Fruit fly (Drosophila melanogaster) whole organism, prepupa: ENCODE data around the gene CG6845.

Experiments
- CG10631 ChIP-seq: fragments of 200-800 bp; sonication (Bioruptor generic); optimal IDR thresholded peaks from 2 replicates; lab custom pipeline; 2016; ENCODE audit warnings: missing biosample characterization, missing genetic modification characterization
- CG11294 ChIP-seq: fragments of 200-800 bp; sonication (Bioruptor generic); IDR thresholded peaks from 2 replicates; pipeline ENCODE4 v1.3.6; 2022; ENCODE audit warnings: missing biosample characterization, missing genetic modification characterization
- CG11762 ChIP-seq: fragments of 200-800 bp; sonication (Bioruptor generic); optimal IDR thresholded peaks from 3 replicates; lab custom pipeline; 2016; ENCODE audit warnings: missing biosample characterization, missing genetic modification characterization; ENCODE audit not compliant: insufficient read depth
- CG11902 ChIP-seq: fragments of 200-800 bp; sonication (Bioruptor generic); optimal IDR thresholded peaks from 3 replicates; lab custom pipeline; 2016; ENCODE audit warnings: missing biosample characterization, missing genetic modification characterization
- CG15336 ChIP-seq: fragments of 200-800 bp; sonication (Bioruptor generic); IDR thresholded peaks from 2 replicates; pipeline ENCODE4 v1.3.6; 2022; ENCODE audit warnings: missing biosample characterization, missing genetic modification characterization
- CG1621 ChIP-seq: fragments of 200-800 bp; sonication (Bioruptor generic); optimal IDR thresholded peaks from 3 replicates; lab custom pipeline; 2018; ENCODE audit warnings: missing biosample characterization, mild to moderate bottlenecking, missing genetic modification characterization
- CG3032 ChIP-seq: fragments of 200-800 bp; optimal IDR thresholded peaks from 2 replicates; lab custom pipeline; 2019; ENCODE audit warnings: missing biosample characterization, mild to moderate bottlenecking, missing genetic modification characterization, moderate library complexity
- CG31627 ChIP-seq: fragments of 200-800 bp; sonication (Bioruptor generic); optimal IDR thresholded peaks from 3 replicates; lab custom pipeline; 2016; ENCODE audit warnings: missing biosample characterization, missing genetic modification characterization
- CG3919 ChIP-seq: fragments of 200-800 bp; sonication (Bioruptor generic); optimal IDR thresholded peaks from 3 replicates; lab custom pipeline; 2016; ENCODE audit warnings: missing biosample characterization, missing genetic modification characterization
- CG6276 ChIP-seq: fragments of 200-800 bp; sonication (Bioruptor generic); optimal IDR thresholded peaks from 2 replicates; lab custom pipeline; 2017; ENCODE audit warnings: missing biosample characterization, mild to moderate bottlenecking, missing genetic modification characterization
- CG6792 ChIP-seq: fragments of 200-800 bp; sonication (Bioruptor generic); optimal IDR thresholded peaks from 3 replicates; lab custom pipeline; 2016; ENCODE audit warnings: missing biosample characterization, missing genetic modification characterization
- CG8119 ChIP-seq: fragments of 200-800 bp; sonication (Bioruptor generic); IDR thresholded peaks from 3 replicates; pipeline ENCODE4 v1.3.6; 2022; ENCODE audit warnings: missing biosample characterization, missing genetic modification characterization
- CG8319 ChIP-seq: fragments of 200-800 bp; sonication (Bioruptor generic); optimal IDR thresholded peaks from 3 replicates; lab custom pipeline; 2016; ENCODE audit warnings: missing biosample characterization, missing genetic modification characterization
- CG9139 ChIP-seq: fragments of 200-800 bp; sonication (Bioruptor generic); optimal IDR thresholded peaks from 3 replicates; lab custom pipeline; 2017; ENCODE audit warnings: missing biosample characterization, mild to moderate bottlenecking, missing genetic modification characterization
- Eip75B ChIP-seq: fragments of 200-800 bp; sonication (Bioruptor generic); optimal IDR thresholded peaks from 3 replicates; lab custom pipeline; 2016; ENCODE audit warnings: missing biosample characterization, missing genetic modification characterization
- Eip78C ChIP-seq: fragments of 200-800 bp; sonication (Bioruptor generic); peaks from one replicate; lab custom pipeline; 2016; ENCODE audit warnings: missing biosample characterization, missing genetic modification characterization
- Ets21C ChIP-seq: fragments of 200-800 bp; sonication (Bioruptor generic); optimal IDR thresholded peaks from 3 replicates; lab custom pipeline; 2016; ENCODE audit warnings: missing biosample characterization, missing genetic modification characterization
- Ets96B ChIP-seq: fragments of 200-800 bp; optimal IDR thresholded peaks from 2 replicates; lab custom pipeline; 2019; ENCODE audit warnings: missing biosample characterization, mild to moderate bottlenecking, missing genetic modification characterization, moderate library complexity
- Hr4 ChIP-seq: fragments of 200-800 bp; sonication (Bioruptor generic); optimal IDR thresholded peaks from 3 replicates; lab custom pipeline; 2016; ENCODE audit warnings: missing biosample characterization, missing genetic modification characterization
- Lpt ChIP-seq: fragments of 200-800 bp; sonication (Bioruptor generic); optimal IDR thresholded peaks from 3 replicates; lab custom pipeline; 2016; ENCODE audit warnings: missing biosample characterization, missing genetic modification characterization
- Met ChIP-seq: fragments of 200-800 bp; sonication (Bioruptor generic); optimal IDR thresholded peaks from 3 replicates; lab custom pipeline; 2016; ENCODE audit warnings: missing biosample characterization, missing genetic modification characterization
- Sox102F ChIP-seq: fragments of 200-800 bp; sonication (Bioruptor generic); optimal IDR thresholded peaks from 2 replicates; lab custom pipeline; 2016; ENCODE audit warnings: missing biosample characterization, mild to moderate bottlenecking, missing genetic modification characterization
- achi ChIP-seq: fragments of 200-800 bp; sonication (Bioruptor generic); optimal IDR thresholded peaks from 3 replicates; lab custom pipeline; 2016; ENCODE audit warnings: missing biosample characterization, missing genetic modification characterization
- acj6 ChIP-seq: fragments of 200-800 bp; sonication (Bioruptor generic); optimal IDR thresholded peaks from 3 replicates; lab custom pipeline; 2016; ENCODE audit warnings: missing biosample characterization, missing genetic modification characterization
- cyc ChIP-seq: fragments of 200-800 bp; sonication (Bioruptor generic); optimal IDR thresholded peaks from 3 replicates; lab custom pipeline; 2016; ENCODE audit warnings: missing biosample characterization, missing genetic modification characterization
- dsx ChIP-seq: fragments of 200-800 bp; optimal IDR thresholded peaks from 3 replicates; lab custom pipeline; 2019; ENCODE audit warnings: missing biosample characterization, mild to moderate bottlenecking, missing genetic modification characterization, moderate library complexity; ENCODE audit not compliant: poor library complexity, severe bottlenecking
- esn ChIP-seq: fragments of 200-800 bp; sonication (Bioruptor generic); optimal IDR thresholded peaks from 2 replicates; lab custom pipeline; 2016; ENCODE audit warnings: missing biosample characterization, mild to moderate bottlenecking, missing genetic modification characterization, moderate library complexity
- fd59A ChIP-seq: fragments of 200-800 bp; sonication (Bioruptor generic); optimal IDR thresholded peaks from 2 replicates; lab custom pipeline; 2017; ENCODE audit warnings: missing biosample characterization, mild to moderate bottlenecking, missing genetic modification characterization, missing genetic modification reagents
- fd85E ChIP-seq: fragments of 200-800 bp; sonication (Bioruptor generic); optimal IDR thresholded peaks from 3 replicates; lab custom pipeline; 2016; ENCODE audit warnings: missing biosample characterization, missing genetic modification characterization
- fkh ChIP-seq: fragments of 200-800 bp; sonication (Bioruptor generic); optimal IDR thresholded peaks from 3 replicates; lab custom pipeline; 2017; ENCODE audit warnings: missing biosample characterization, mild to moderate bottlenecking, missing genetic modification characterization, moderate library complexity
- lz ChIP-seq: fragments of 200-800 bp; sonication (Bioruptor generic); optimal IDR thresholded peaks from 3 replicates; lab custom pipeline; 2016; ENCODE audit warnings: missing biosample characterization, missing genetic modification characterization
- pdm3 ChIP-seq: fragments of 200-800 bp; sonication (Bioruptor generic); optimal IDR thresholded peaks from 3 replicates; lab custom pipeline; 2016; ENCODE audit warnings: missing biosample characterization, missing genetic modification characterization
- salr ChIP-seq, 2 experiments: fragments of 200-800 bp; sonication (Bioruptor generic); optimal IDR thresholded peaks; 3 replicates each; lab custom pipeline; 2016 to 2018; ENCODE audit warnings: missing biosample characterization in 2 of 2, missing genetic modification characterization in 2 of 2, mild to moderate bottlenecking in 1 of 2
- spab ChIP-seq: fragments of 200-800 bp; sonication (Bioruptor generic); optimal IDR thresholded peaks from 2 replicates; lab custom pipeline; 2017; ENCODE audit warnings: missing biosample characterization, mild to moderate bottlenecking, missing genetic modification characterization, missing genetic modification reagents
- svp ChIP-seq: fragments of 200-800 bp; sonication (Bioruptor generic); peaks from one replicate; lab custom pipeline; 2016; ENCODE audit warnings: missing biosample characterization, missing genetic modification characterization
- topi ChIP-seq: fragments of 200-800 bp; sonication (Bioruptor generic); optimal IDR thresholded peaks from 3 replicates; lab custom pipeline; 2016; ENCODE audit warnings: missing biosample characterization, missing genetic modification characterization
- vri ChIP-seq: fragments of 200-800 bp; sonication (Bioruptor generic); optimal IDR thresholded peaks from 3 replicates; lab custom pipeline; 2016; ENCODE audit warnings: missing biosample characterization, mild to moderate bottlenecking, missing genetic modification characterization

CG6845 gene

DNA sequence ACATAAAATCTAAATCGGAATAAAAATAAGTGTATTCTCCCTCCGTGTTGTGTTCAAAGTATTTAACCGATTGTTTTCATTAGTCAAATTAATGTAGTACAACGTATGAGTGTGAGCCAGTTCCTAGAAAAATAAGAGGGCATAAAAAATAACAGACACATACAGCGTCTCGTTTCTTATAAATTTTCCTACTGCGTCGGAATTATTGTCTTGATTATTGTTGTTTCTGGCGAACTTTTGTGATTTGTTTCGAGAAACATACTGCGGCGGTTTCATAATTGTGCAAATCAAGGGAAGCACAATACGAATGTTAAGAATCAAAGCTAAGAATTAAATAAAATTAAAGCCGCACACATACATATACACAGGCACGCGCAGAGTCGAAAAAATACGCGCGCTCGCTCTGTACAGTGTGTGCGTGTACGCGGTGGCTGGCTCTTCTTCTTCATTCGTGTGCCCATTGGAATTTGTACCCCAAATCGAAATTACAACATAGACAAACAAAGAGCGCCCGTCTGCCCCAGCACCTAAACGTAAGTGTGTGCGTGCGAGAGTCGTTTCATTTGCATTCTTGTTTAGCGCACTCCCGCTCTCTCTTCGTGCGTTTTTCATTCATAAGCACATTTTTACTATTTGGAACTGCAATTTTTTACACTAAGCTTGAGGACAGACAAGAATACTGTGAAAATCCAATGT, 14.1 kb upstream of the CG6845 start (continued):
- TF ChIP-seq Lpt (no peak), CG3032 (tag; lab: Kevin White, UChicago) (no peak), topi (GFP tag; lab: Kevin White, UChicago) (no peak), fd59A (GFP tag; lab: Kevin White, UChicago) (no peak), salr (GFP tag; optimal IDR thresholded peaks at IDR 0.05; lab: Kevin White, UChicago) (no peak), CG6792 (GFP tag; lab: Kevin White, UChicago) (no peak), CG11902 (GFP tag; lab: Kevin White, UChicago) (no peak), achi (GFP tag; lab: Kevin White, UChicago) (no peak), pdm3 (no peak), CG9139 (GFP tag; lab: Kevin White, UChicago) (peak; percentile 30), cyc (GFP tag; lab: Kevin White, UChicago) (no peak), fd85E (GFP tag; lab: Kevin White, UChicago) (no peak), CG10631 (GFP tag; lab: Kevin White, UChicago) (no peak), Sox102F (GFP tag; lab: Kevin White, UChicago) (no peak), CG15336 (GFP tag; lab: Robert Waterston, UW) (peak; percentile 44), spab (GFP tag; lab: Kevin White, UChicago) (no peak), CG8319 (GFP tag; lab: Kevin White, UChicago) (no peak), CG11762 (peak; percentile 16), CG8119 (peak; percentile 20; the same call in 1 of the 3 replicates), esn (GFP tag; lab: Kevin White, UChicago) (no peak), Ets21C (no peak), Eip78C (GFP tag; lab: Kevin White, UChicago) (peak; percentile 4), acj6 (GFP tag; lab: Kevin White, UChicago) (no peak), Ets96B (tag; lab: Kevin White, UChicago) (no peak), svp (GFP tag; lab: Kevin White, UChicago) (no peak), CG31627 (GFP tag; lab: Kevin White, UChicago) (no peak), fkh (GFP tag; lab: Kevin White, UChicago) (peak; percentile 90), CG1621 (tag; lab: Kevin White, UChicago) (no peak), dsx (GFP tag; lab: Kevin White, UChicago) (no peak), Hr4 (no peak), CG6276 (GFP tag; lab: Kevin White, UChicago) (peak; percentile 78)
- TF ChIP-seq, all 60 proteins: peak for 17

dm6 chr3L:133383-133782, 12.8 kb upstream of the CG6845 start:
- TF ChIP-seq CG11294 (GFP tag; lab: Robert Waterston, UW), result no peak
- peak; percentile 37 for TF ChIP-seq svp (GFP tag; lab: Kevin White, UChicago)
- TF ChIP-seq Eip78C (GFP tag; lab: Kevin White, UChicago), result peak; percentile 31
- no peak for TF ChIP-seq CG1621 (tag; lab: Kevin White, UChicago)
- no peak for TF ChIP-seq CG3919 (GFP tag; lab: Kevin White, UChicago)
- no peak for TF ChIP-seq esn (GFP tag; lab: Kevin White, UChicago)

dm6 chr3L:133806-134325, 12.4 kb upstream of the CG6845 start:
- no peak for TF ChIP-seq fd85E (GFP tag; lab: Kevin White, UChicago)
- no peak for TF ChIP-seq topi (GFP tag; lab: Kevin White, UChicago)
- no peak for TF ChIP-seq Ets21C
- no peak for TF ChIP-seq Met (GFP tag; lab: Kevin White, UChicago)
- no peak for TF ChIP-seq lz
- TF ChIP-seq CG3919 (GFP tag; lab: Kevin White, UChicago), result no peak
- no peak for TF ChIP-seq Sox102F (GFP tag; lab: Kevin White, UChicago)
- TF ChIP-seq Eip78C (GFP tag; lab: Kevin White, UChicago), result no peak
- no peak for TF ChIP-seq vri (GFP tag; lab: Kevin White, UChicago)
- no peak for TF ChIP-seq CG11294 (GFP tag; lab: Robert Waterston, UW)
- TF ChIP-seq fkh (GFP tag; lab: Kevin White, UChicago), result no peak
- TF ChIP-seq Eip75B, result no peak
- no peak for TF ChIP-seq spab (GFP tag; lab: Kevin White, UChicago)
